Worm (Caenorhabditis elegans) whole organism, late embryonic: ENCODE measurements around the gene C09G12.17.

Experiments
- F13H6.1 ChIP-seq: sonication (generic microtip); optimal IDR thresholded peaks from 2 replicates; lab custom pipeline; 2016; ENCODE audit warnings: missing genetic modification characterization, missing compliant biosample characterization
- Y22D7AL.16 ChIP-seq: sonication (generic microtip); optimal IDR thresholded peaks from 2 replicates; lab custom pipeline; 2016; ENCODE audit warnings: missing genetic modification characterization, missing compliant biosample characterization
- ahr-1 ChIP-seq: sonication (generic microtip); optimal IDR thresholded peaks from 2 replicates; lab custom pipeline; 2016; ENCODE audit warnings: missing genetic modification characterization, missing compliant biosample characterization
- ama-1 ChIP-seq: fragments of 150-350 bp; optimal IDR thresholded peaks from 2 replicates; lab custom pipeline; 2014
- ceh-14 ChIP-seq: sonication (generic microtip); optimal IDR thresholded peaks from 2 replicates; lab custom pipeline; 2016; ENCODE audit warnings: missing genotype, missing genetic modification characterization, missing compliant biosample characterization
- ceh-18 ChIP-seq: sonication (generic microtip); optimal IDR thresholded peaks from 2 replicates; lab custom pipeline; 2016; ENCODE audit warnings: missing genetic modification characterization, missing compliant biosample characterization
- ceh-19 ChIP-seq: fragments of 200-800 bp; sonication (Bioruptor generic); optimal IDR thresholded peaks from 2 replicates; lab custom pipeline; 2018; ENCODE audit warnings: mild to moderate bottlenecking, missing genetic modification characterization, missing compliant biosample characterization
- ceh-22 ChIP-seq: sonication (generic microtip); optimal IDR thresholded peaks from 2 replicates; lab custom pipeline; 2017; ENCODE audit warnings: missing biosample characterization, missing genetic modification characterization
- ceh-24 ChIP-seq: sonication (generic microtip); optimal IDR thresholded peaks from 2 replicates; lab custom pipeline; 2016; ENCODE audit warnings: mild to moderate bottlenecking, missing genetic modification characterization, missing compliant biosample characterization
- ceh-30 ChIP-seq: fragments of 150-350 bp; optimal IDR thresholded peaks from 2 replicates; lab custom pipeline; 2014; ENCODE audit warnings: missing biosample characterization, missing genetic modification characterization
- ceh-31 ChIP-seq: sonication (generic microtip); optimal IDR thresholded peaks from 2 replicates; lab custom pipeline; 2016; ENCODE audit warnings: missing genetic modification characterization, missing compliant biosample characterization
- ceh-34 ChIP-seq: sonication (generic microtip); optimal IDR thresholded peaks from 2 replicates; lab custom pipeline; 2016; ENCODE audit warnings: mild to moderate bottlenecking, missing genetic modification characterization, missing compliant biosample characterization
- ceh-45 ChIP-seq: fragments of 200-800 bp; sonication (Bioruptor generic); IDR thresholded peaks from 2 replicates; pipeline ENCODE4 v1.3.6; 2022; ENCODE audit warnings: missing genetic modification reagents, missing genetic modification characterization, missing compliant biosample characterization
- ceh-48 ChIP-seq: sonication (generic microtip); optimal IDR thresholded peaks from 2 replicates; lab custom pipeline; 2016; ENCODE audit warnings: missing genetic modification characterization, inconsistent platforms, missing compliant biosample characterization
- che-1 ChIP-seq: sonication (generic microtip); optimal IDR thresholded peaks from 2 replicates; lab custom pipeline; 2016; ENCODE audit warnings: mild to moderate bottlenecking, missing genetic modification characterization, missing compliant biosample characterization
- elt-2 ChIP-seq: sonication (generic microtip); optimal IDR thresholded peaks from 2 replicates; lab custom pipeline; 2016; ENCODE audit warnings: missing genetic modification reagents, missing genetic modification characterization, missing compliant biosample characterization
- elt-4 ChIP-seq: sonication (generic microtip); optimal IDR thresholded peaks from 2 replicates; lab custom pipeline; 2016; ENCODE audit warnings: missing genetic modification characterization, missing compliant biosample characterization
- fax-1 ChIP-seq: sonication (generic microtip); optimal IDR thresholded peaks from 2 replicates; lab custom pipeline; 2016; ENCODE audit warnings: missing genotype, missing genetic modification characterization, missing compliant biosample characterization
- gmeb-2 ChIP-seq: sonication (generic microtip); optimal IDR thresholded peaks from 2 replicates; lab custom pipeline; 2016; ENCODE audit warnings: missing genetic modification characterization, inconsistent platforms, missing compliant biosample characterization
- hlh-13 ChIP-seq: fragments of 200-800 bp; sonication (Bioruptor generic); optimal IDR thresholded peaks from 2 replicates; lab custom pipeline; 2018; ENCODE audit warnings: mild to moderate bottlenecking, missing genetic modification characterization, missing compliant biosample characterization
- hlh-15 ChIP-seq: sonication (generic microtip); optimal IDR thresholded peaks from 2 replicates; lab custom pipeline; 2016; ENCODE audit warnings: missing genetic modification characterization, missing compliant biosample characterization
- hlh-30 ChIP-seq: sonication (generic microtip); optimal IDR thresholded peaks from 2 replicates; lab custom pipeline; 2017; ENCODE audit warnings: antibody characterized with exemption, missing genetic modification characterization, missing compliant biosample characterization; ENCODE audit not compliant: insufficient read depth
- hlh-6 ChIP-seq: sonication (generic microtip); optimal IDR thresholded peaks from 2 replicates; lab custom pipeline; 2016; ENCODE audit warnings: missing genotype, missing genetic modification characterization, missing compliant biosample characterization
- hlh-8 ChIP-seq: sonication (generic microtip); optimal IDR thresholded peaks from 2 replicates; lab custom pipeline; 2016; ENCODE audit warnings: missing genotype, missing genetic modification characterization, missing compliant biosample characterization
- lim-6 ChIP-seq: sonication (generic microtip); optimal IDR thresholded peaks from 2 replicates; lab custom pipeline; 2016; ENCODE audit warnings: missing genetic modification characterization, missing compliant biosample characterization
- lin-11 ChIP-seq: fragments of 200-800 bp; sonication (Bioruptor generic); optimal IDR thresholded peaks from 2 replicates; lab custom pipeline; 2018; ENCODE audit warnings: mild to moderate bottlenecking, missing genetic modification characterization, missing compliant biosample characterization
- madf-2 ChIP-seq: sonication (generic microtip); optimal IDR thresholded peaks from 2 replicates; lab custom pipeline; 2017; ENCODE audit warnings: missing genetic modification characterization, missing compliant biosample characterization
- mec-3 ChIP-seq: sonication (generic microtip); optimal IDR thresholded peaks from 2 replicates; lab custom pipeline; 2016; ENCODE audit warnings: borderline replicate concordance, missing genetic modification characterization, missing compliant biosample characterization
- nhr-232 ChIP-seq: sonication (generic microtip); optimal IDR thresholded peaks from 2 replicates; lab custom pipeline; 2016; ENCODE audit warnings: missing genetic modification characterization, missing compliant biosample characterization
- npax-4 ChIP-seq: sonication (generic microtip); optimal IDR thresholded peaks from 2 replicates; lab custom pipeline; 2016; ENCODE audit warnings: missing genetic modification characterization, missing compliant biosample characterization
- odd-2 ChIP-seq: sonication (generic microtip); optimal IDR thresholded peaks from 2 replicates; lab custom pipeline; 2017; ENCODE audit warnings: antibody characterized with exemption, mild to moderate bottlenecking, missing genetic modification characterization, missing compliant biosample characterization
- pag-3 ChIP-seq: sonication (generic microtip); optimal IDR thresholded peaks from 2 replicates; lab custom pipeline; 2016; ENCODE audit warnings: missing compliant biosample characterization, missing genetic modification characterization, borderline replicate concordance
- pat-9 ChIP-seq: fragments of 200-800 bp; sonication (Bioruptor generic); optimal IDR thresholded peaks from 2 replicates; lab custom pipeline; 2018; ENCODE audit warnings: mild to moderate bottlenecking, missing genetic modification characterization, moderate library complexity, missing compliant biosample characterization
- pax-1 ChIP-seq: fragments of 150-350 bp; optimal IDR thresholded peaks from 2 replicates; lab custom pipeline; 2014; ENCODE audit warnings: missing biosample characterization, missing genetic modification characterization
- pha-4 ChIP-seq: fragments of 150-350 bp; optimal IDR thresholded peaks from 2 replicates; lab custom pipeline; 2018; ENCODE audit warnings: missing biosample characterization, missing genetic modification reagents, missing genetic modification characterization
- pros-1 ChIP-seq: fragments of 150-350 bp; optimal IDR thresholded peaks from 2 replicates; lab custom pipeline; 2014; ENCODE audit warnings: missing biosample characterization, missing genetic modification reagents, missing genetic modification characterization
- rnt-1 ChIP-seq: sonication (generic microtip); optimal IDR thresholded peaks from 2 replicates; lab custom pipeline; 2016; ENCODE audit warnings: missing genetic modification characterization, missing compliant biosample characterization
- sdc-2 ChIP-seq: sonication (generic microtip); optimal IDR thresholded peaks from 2 replicates; lab custom pipeline; 2016; ENCODE audit warnings: missing genotype, missing genetic modification characterization, missing compliant biosample characterization
- sox-4 ChIP-seq: sonication (generic microtip); optimal IDR thresholded peaks from 2 replicates; lab custom pipeline; 2017; ENCODE audit warnings: mild to moderate bottlenecking, missing genetic modification characterization, inconsistent platforms, missing compliant biosample characterization
- syd-9 ChIP-seq: sonication (generic microtip); optimal IDR thresholded peaks from 2 replicates; lab custom pipeline; 2016; ENCODE audit warnings: mild to moderate bottlenecking, missing genetic modification characterization, moderate library complexity, missing compliant biosample characterization
- tbx-2 ChIP-seq: sonication (generic microtip); optimal IDR thresholded peaks from 2 replicates; lab custom pipeline; 2016; ENCODE audit warnings: missing genetic modification characterization, missing compliant biosample characterization
- tbx-7 ChIP-seq: sonication (generic microtip); optimal IDR thresholded peaks from 2 replicates; lab custom pipeline; 2016; ENCODE audit warnings: missing genotype, missing genetic modification characterization, missing compliant biosample characterization
- unc-55 ChIP-seq: sonication (generic microtip); optimal IDR thresholded peaks from 2 replicates; lab custom pipeline; 2017; ENCODE audit warnings: missing biosample characterization, missing genetic modification reagents, missing genetic modification characterization
- zip-5 ChIP-seq: sonication (generic microtip); optimal IDR thresholded peaks from 2 replicates; lab custom pipeline; 2016; ENCODE audit warnings: missing genetic modification characterization, missing compliant biosample characterization
- ztf-16 ChIP-seq: sonication (generic microtip); optimal IDR thresholded peaks from 2 replicates; lab custom pipeline; 2017; ENCODE audit warnings: missing genetic modification characterization, missing compliant biosample characterization

The C09G12.17 gene

DNA sequence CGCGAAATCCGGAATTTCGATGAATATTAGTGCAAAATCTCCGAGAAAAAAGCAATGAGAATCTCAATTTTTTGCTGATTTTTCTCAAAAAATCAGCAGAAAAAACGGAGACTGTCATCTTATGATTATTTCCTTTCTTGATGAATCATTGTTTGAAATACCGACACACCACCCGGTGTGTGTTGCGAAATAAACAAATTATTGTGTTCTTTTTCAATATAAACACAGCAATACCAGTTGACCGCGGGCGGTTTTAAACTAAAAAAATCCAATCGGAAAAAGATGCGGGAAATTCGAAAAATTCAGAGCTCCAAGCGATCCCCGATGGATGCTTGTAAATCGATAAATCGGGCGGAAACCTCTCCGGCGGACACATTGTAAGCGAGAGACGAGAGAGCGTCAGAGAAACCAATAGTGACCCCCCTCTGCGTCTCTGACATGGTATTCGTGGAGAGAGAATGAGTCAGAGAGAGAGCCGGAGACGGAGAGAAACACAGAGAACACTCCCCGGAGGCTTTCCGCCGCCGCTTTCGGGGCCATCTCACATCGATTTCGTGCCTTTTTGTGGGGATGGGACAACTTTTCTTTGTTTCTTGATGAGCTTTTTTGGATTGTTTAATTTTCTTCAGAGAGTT lies 19.3 kb upstream of the C09G12.17 start (continued):
- TF ChIP-seq pag-3 (tag; lab: Kevin White, UChicago), result no peak
- no peak for TF ChIP-seq ahr-1 (tag; lab: Kevin White, UChicago)
- no peak for TF ChIP-seq ztf-16 (tag; lab: Kevin White, UChicago)
- peak; percentile 89 for TF ChIP-seq ceh-48 (tag; lab: Kevin White, UChicago)
- TF ChIP-seq ceh-18 (tag; lab: Kevin White, UChicago), result peak; percentile 23
- TF ChIP-seq ama-1 (lab: Kevin White, UChicago), result no peak
- no peak for TF ChIP-seq Y22D7AL.16 (tag; lab: Kevin White, UChicago)
- no peak for TF ChIP-seq hlh-30 (tag; lab: Kevin White, UChicago)
- no peak for TF ChIP-seq ceh-22 (tag; lab: Kevin White, UChicago)
- no peak for TF ChIP-seq hlh-13 (GFP tag; lab: Kevin White, UChicago)
- peak; percentile 50 for TF ChIP-seq F13H6.1 (tag; lab: Kevin White, UChicago)
- peak; percentile 33 for TF ChIP-seq tbx-2 (tag; lab: Kevin White, UChicago)
- peak; percentile 71 for TF ChIP-seq ceh-31 (tag; lab: Kevin White, UChicago)
- TF ChIP-seq odd-2 (tag; lab: Kevin White, UChicago), result no peak
- no peak for TF ChIP-seq ceh-24 (tag; lab: Kevin White, UChicago)
- no peak for TF ChIP-seq mec-3
- TF ChIP-seq elt-4, result no peak
- TF ChIP-seq unc-55, result peak; percentile 87
- TF ChIP-seq tbx-7 (tag; lab: Kevin White, UChicago), result no peak
- no peak for TF ChIP-seq sox-4 (tag; lab: Kevin White, UChicago)
- no peak for TF ChIP-seq npax-4
- peak; percentile 28 for TF ChIP-seq ceh-34 (tag; lab: Kevin White, UChicago)
- TF ChIP-seq syd-9 (tag; lab: Kevin White, UChicago), result no peak
- no peak for TF ChIP-seq hlh-6
- no peak for TF ChIP-seq madf-2 (tag; lab: Kevin White, UChicago)
- TF ChIP-seq rnt-1 (tag; lab: Kevin White, UChicago), result no peak
- no peak for TF ChIP-seq pros-1 (tag; lab: Kevin White, UChicago)
- no peak for TF ChIP-seq hlh-15 (tag; lab: Kevin White, UChicago)
- no peak for TF ChIP-seq ceh-30 (tag; lab: Kevin White, UChicago)
- TF ChIP-seq sdc-2 (tag; lab: Kevin White, UChicago), result no peak
- no peak for TF ChIP-seq fax-1 (tag; lab: Kevin White, UChicago)
- no peak for TF ChIP-seq zip-5 (tag; lab: Kevin White, UChicago)
- TF ChIP-seq ceh-19, result no peak
- no peak for TF ChIP-seq gmeb-2 (tag; lab: Kevin White, UChicago)
- TF ChIP-seq ceh-45 (GFP tag; lab: Robert Waterston, UW), result no peak
- peak; percentile 0 for TF ChIP-seq elt-2 (tag; lab: Kevin White, UChicago)
- TF ChIP-seq lim-6 (tag; lab: Kevin White, UChicago), result no peak
- TF ChIP-seq lin-11, result no peak
- no peak for TF ChIP-seq pax-1 (tag; lab: Kevin White, UChicago)
- no peak for TF ChIP-seq nhr-232 (tag; lab: Kevin White, UChicago)
- TF ChIP-seq ceh-14 (tag; lab: Kevin White, UChicago), result no peak
- no peak for TF ChIP-seq pha-4 (tag; lab: Kevin White, UChicago)
- TF ChIP-seq pat-9 (tag; lab: Kevin White, UChicago), result no peak
- TF ChIP-seq che-1 (tag; lab: Kevin White, UChicago), result no peak
- TF ChIP-seq hlh-8 (tag; lab: Kevin White, UChicago), result no peak
